Worm (Caenorhabditis elegans): ENCODE results near the gene rabs-5.

DNA sequence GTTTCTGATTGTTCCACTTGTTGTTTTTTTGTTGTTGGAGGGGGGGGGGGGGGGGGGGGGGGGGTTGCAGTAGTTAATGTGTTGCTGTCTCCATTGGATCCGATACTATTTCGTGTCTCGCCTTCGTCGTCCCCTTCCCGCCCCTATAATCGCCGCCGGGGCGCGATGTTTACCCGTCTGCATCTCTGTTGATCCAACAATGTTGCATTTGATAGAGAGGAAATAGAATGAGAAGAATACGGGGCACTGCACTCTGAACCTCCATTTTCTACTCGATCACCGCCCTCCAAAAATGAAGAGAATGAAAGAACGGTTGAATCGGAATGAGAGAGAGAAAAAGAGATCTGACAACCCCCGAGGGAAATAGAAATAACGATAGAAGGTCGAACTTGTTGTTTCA, 39.7 kb downstream of the rabs-5 start:
- TF ChIP-seq mab-5 (tag; optimal IDR thresholded peaks at IDR 0.05) = no peak
- TF ChIP-seq sem-2 (GFP tag; optimal IDR thresholded peaks at IDR 0.05) = no peak
- TF ChIP-seq mep-1 (tag; optimal IDR thresholded peaks at IDR 0.05) = no peak
- TF ChIP-seq blmp-1 (tag; optimal IDR thresholded peaks at IDR 0.05) = no peak
- no peak for TF ChIP-seq elt-3 (tag; optimal IDR thresholded peaks at IDR 0.05)
- TF ChIP-seq nhr-2 (tag; optimal IDR thresholded peaks at IDR 0.05) = no peak
- no peak for TF ChIP-seq unc-39 (tag; optimal IDR thresholded peaks at IDR 0.05)
- TF ChIP-seq sptf-1 (tag; optimal IDR thresholded peaks at IDR 0.05) = no peak
- TF ChIP-seq lsy-2 (tag; optimal IDR thresholded peaks at IDR 0.05) = no peak

Measured in whole organism, mixed stage, embryonic.